Worm (Caenorhabditis elegans) whole organism, L4/young adult: ENCODE data around the gene trpp-11.

Experiments used
- W03F9.2 ChIP-seq: fragments of 150-350 bp; optimal IDR thresholded peaks from 2 replicates; lab custom pipeline; 2014; ENCODE audit warnings: missing biosample characterization, missing genetic modification characterization
- dao-5 ChIP-seq: sonication (generic microtip); optimal IDR thresholded peaks from 2 replicates; lab custom pipeline; 2016; ENCODE audit warnings: missing genotype, missing genetic modification characterization, moderate library complexity, missing compliant biosample characterization
- him-1 ChIP-seq: sonication (generic microtip); optimal IDR thresholded peaks from 2 replicates; lab custom pipeline; 2016; ENCODE audit warnings: missing genotype, missing genetic modification reagents, missing genetic modification characterization, missing compliant biosample characterization

- TF ChIP-seq dao-5 (tag; lab: Kevin White, UChicago): no peak
- TF ChIP-seq him-1: no peak
- TF ChIP-seq W03F9.2 (tag; lab: Kevin White, UChicago): no peak
These were observed 27.8 kb downstream of the trpp-11 start, which contains the start of gene clec-149 for ce11 chrIII:822546-823272.
